Worm (Caenorhabditis elegans): ENCODE measurements around the gene mtl-1.

DNA sequence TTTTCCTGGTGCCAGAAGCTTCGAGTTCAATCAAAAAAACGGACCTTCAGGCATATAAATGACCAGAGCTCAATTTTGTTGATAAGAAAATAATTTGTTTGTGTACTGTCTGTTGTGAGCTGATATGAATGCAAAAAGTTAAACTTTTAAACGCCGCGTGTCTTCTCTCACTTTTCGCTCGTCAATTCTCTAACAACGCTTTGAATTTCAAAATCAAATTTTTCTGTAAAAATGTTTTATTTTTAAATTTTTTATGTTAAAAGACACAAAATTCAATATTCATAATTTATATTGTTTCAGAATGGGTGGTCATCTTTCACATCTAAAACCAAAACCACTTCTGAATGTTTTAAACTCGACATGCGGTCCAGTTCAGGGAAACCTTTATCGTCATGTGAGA, 17.7 kb downstream of the mtl-1 start, which contains the start of gene cest-31:
- no peak for TF ChIP-seq unc-62 (GFP tag; optimal IDR thresholded peaks at IDR 0.05)
- no peak for TF ChIP-seq snpc-4 (tag; optimal IDR thresholded peaks at IDR 0.05)
- TF ChIP-seq fos-1 (tag; optimal IDR thresholded peaks at IDR 0.05), result no peak
- TF ChIP-seq egl-27 (tag; optimal IDR thresholded peaks at IDR 0.05), result no peak
- TF ChIP-seq alr-1 (tag; optimal IDR thresholded peaks at IDR 0.05), result no peak
- no peak for TF ChIP-seq ztf-11 (tag; optimal IDR thresholded peaks at IDR 0.05)
- no peak for TF ChIP-seq nhr-129 (tag; optimal IDR thresholded peaks at IDR 0.05)
- TF ChIP-seq ZK546.5 (tag; optimal IDR thresholded peaks at IDR 0.05), result no peak
- TF ChIP-seq nhr-12 (tag; optimal IDR thresholded peaks at IDR 0.05), result no peak
- TF ChIP-seq mbf-1 (tag; optimal IDR thresholded peaks at IDR 0.05), result no peak
- TF ChIP-seq ceh-82 (tag; optimal IDR thresholded peaks at IDR 0.05), result no peak
- TF ChIP-seq nhr-11 (tag; optimal IDR thresholded peaks at IDR 0.05), result no peak
- TF ChIP-seq nhr-21 (tag; optimal IDR thresholded peaks at IDR 0.05), result no peak

Data from whole organism, L2 larva.